Worm (Caenorhabditis elegans) whole organism, L1 larva: ENCODE data around the gene F20H11.1.

ENCODE experiments used
- C04F5.9 ChIP-seq: sonication (generic microtip); optimal IDR thresholded peaks from 2 replicates; lab custom pipeline; 2016; ENCODE audit warnings: missing genetic modification characterization, missing compliant biosample characterization
- C16A3.4 ChIP-seq: fragments of 150-350 bp; optimal IDR thresholded peaks from 2 replicates; lab custom pipeline; 2014; ENCODE audit warnings: missing biosample characterization, missing genetic modification characterization
- F16B12.6 ChIP-seq: fragments of 150-350 bp; optimal IDR thresholded peaks from 2 replicates; lab custom pipeline; 2014; ENCODE audit warnings: missing biosample characterization, missing genetic modification characterization
- aly-2 ChIP-seq: fragments of 150-350 bp; optimal IDR thresholded peaks from 2 replicates; lab custom pipeline; 2014; ENCODE audit warnings: missing biosample characterization, missing genetic modification characterization
- ama-1 ChIP-seq: fragments of 150-350 bp; optimal IDR thresholded peaks from 2 replicates; lab custom pipeline; 2014
- blmp-1 ChIP-seq: fragments of 150-350 bp; optimal IDR thresholded peaks from 2 replicates; lab custom pipeline; 2014; ENCODE audit warnings: missing biosample characterization, missing genetic modification characterization
- ceh-63 ChIP-seq: fragments of 200-800 bp; sonication (Bioruptor generic); optimal IDR thresholded peaks from 2 replicates; lab custom pipeline; 2018; ENCODE audit warnings: mild to moderate bottlenecking, missing genetic modification characterization, missing compliant biosample characterization
- ceh-8 ChIP-seq: fragments of 200-800 bp; sonication (Bioruptor generic); optimal IDR thresholded peaks from 2 replicates; lab custom pipeline; 2018; ENCODE audit warnings: mild to moderate bottlenecking, missing genetic modification characterization, moderate library complexity, missing compliant biosample characterization
- ceh-82 ChIP-seq, 3 experiments: fragments of 150-350 bp in 1 of 3; sonication (generic microtip) in 2 of 3; optimal IDR thresholded peaks; 2 replicates each; lab custom pipeline; 2014 to 2017; ENCODE audit warnings: missing biosample characterization in 3 of 3, missing genetic modification characterization in 3 of 3
- ceh-88 ChIP-seq: fragments of 200-800 bp; sonication (Bioruptor generic); IDR thresholded peaks from 2 replicates; pipeline ENCODE4 v1.3.6; 2022; ENCODE audit warnings: missing genetic modification characterization, missing compliant biosample characterization
- ces-1 ChIP-seq: fragments of 150-350 bp; optimal IDR thresholded peaks from 2 replicates; lab custom pipeline; 2014; ENCODE audit warnings: missing biosample characterization, missing genetic modification reagents, missing genetic modification characterization
- dpl-1 ChIP-seq, 3 experiments: fragments of 150-350 bp in 2 of 3; sonication (generic microtip) in 1 of 3; optimal IDR thresholded peaks; 2 replicates each; lab custom pipeline; 2014 to 2017; ENCODE audit warnings: missing biosample characterization in 3 of 3, missing genetic modification characterization in 3 of 3, missing genetic modification reagents in 3 of 3
- dsc-1 ChIP-seq: sonication (generic microtip); optimal IDR thresholded peaks from 2 replicates; lab custom pipeline; 2016; ENCODE audit warnings: mild to moderate bottlenecking, missing genetic modification characterization, missing compliant biosample characterization
- efl-1 ChIP-seq, 4 experiments: fragments of 150-350 bp; optimal IDR thresholded peaks in 3 of 4; peaks in 1 of 4; 1 replicate in 1 of 4; 2 replicates in 3 of 4; lab custom pipeline; 2014; ENCODE audit warnings: missing biosample characterization in 2 of 4, missing genetic modification characterization in 2 of 4, missing genetic modification reagents in 2 of 4
- elt-2 ChIP-seq: sonication (generic microtip); optimal IDR thresholded peaks from 2 replicates; lab custom pipeline; 2016; ENCODE audit warnings: missing genetic modification characterization, mild to moderate bottlenecking, inconsistent platforms, missing compliant biosample characterization, missing genetic modification reagents
- ets-5 ChIP-seq: fragments of 200-800 bp; sonication (Bioruptor generic); IDR thresholded peaks from 2 replicates; pipeline ENCODE4 v1.3.6; 2022; ENCODE audit warnings: missing genetic modification characterization, missing compliant biosample characterization
- fkh-10 ChIP-seq: sonication (generic microtip); optimal IDR thresholded peaks from 2 replicates; lab custom pipeline; 2017; ENCODE audit warnings: missing biosample characterization, missing genetic modification reagents, missing genetic modification characterization
- fkh-4 ChIP-seq: sonication (generic microtip); optimal IDR thresholded peaks from 2 replicates; lab custom pipeline; 2016; ENCODE audit warnings: missing compliant biosample characterization, missing genetic modification characterization, borderline replicate concordance
- fos-1 ChIP-seq: fragments of 150-350 bp; optimal IDR thresholded peaks from 2 replicates; lab custom pipeline; 2014; ENCODE audit warnings: missing biosample characterization, missing genetic modification characterization
- hlh-4 ChIP-seq: sonication (generic microtip); optimal IDR thresholded peaks from 2 replicates; lab custom pipeline; 2016; ENCODE audit warnings: mild to moderate bottlenecking, missing genetic modification characterization, missing compliant biosample characterization
- hpl-2 ChIP-seq: fragments of 150-350 bp; optimal IDR thresholded peaks from 2 replicates; lab custom pipeline; 2014; ENCODE audit warnings: missing biosample characterization, missing genetic modification reagents, missing genetic modification characterization
- irx-1 ChIP-seq: sonication (generic microtip); optimal IDR thresholded peaks from 2 replicates; lab custom pipeline; 2016; ENCODE audit warnings: missing genetic modification characterization, missing compliant biosample characterization
- lin-15B ChIP-seq: fragments of 150-350 bp; sonication (generic microtip); optimal IDR thresholded peaks from 3 replicates; lab custom pipeline; 2014; ENCODE audit warnings: missing biosample characterization, missing genetic modification characterization
- lin-35 ChIP-seq, 2 experiments: fragments of 150-350 bp; optimal IDR thresholded peaks; 2 replicates each; lab custom pipeline; 2014; ENCODE audit warnings: missing biosample characterization in 2 of 2, missing genetic modification characterization in 2 of 2, missing genetic modification reagents in 2 of 2
- lin-39 ChIP-seq: fragments of 150-350 bp; optimal IDR thresholded peaks from 2 replicates; lab custom pipeline; 2014; ENCODE audit warnings: missing biosample characterization, missing genetic modification reagents, missing genetic modification characterization
- lir-3 ChIP-seq: sonication (generic microtip); optimal IDR thresholded peaks from 2 replicates; lab custom pipeline; 2016; ENCODE audit warnings: mild to moderate bottlenecking, missing genetic modification characterization, moderate library complexity, missing compliant biosample characterization; ENCODE audit not compliant: poor library complexity
- lsy-2 ChIP-seq, 2 experiments: fragments of 150-350 bp; optimal IDR thresholded peaks; 2 replicates each; lab custom pipeline; 2014; ENCODE audit warnings: missing biosample characterization in 2 of 2, missing genetic modification characterization in 2 of 2
- mdl-1 ChIP-seq, 2 experiments: fragments of 150-350 bp; optimal IDR thresholded peaks; 2 replicates each; lab custom pipeline; 2014 to 2017; ENCODE audit warnings: missing biosample characterization in 2 of 2, missing genetic modification characterization in 2 of 2, inconsistent platforms in 1 of 2
- mep-1 ChIP-seq: fragments of 150-350 bp; optimal IDR thresholded peaks from 2 replicates; lab custom pipeline; 2014; ENCODE audit warnings: missing biosample characterization, missing genetic modification characterization
- nhr-12 ChIP-seq: sonication (generic microtip); optimal IDR thresholded peaks from 2 replicates; lab custom pipeline; 2017; ENCODE audit warnings: missing biosample characterization, missing genetic modification characterization
- nhr-19 ChIP-seq: fragments of 200-800 bp; sonication (Bioruptor generic); conservative IDR thresholded peaks from 2 replicates; pipeline ENCODE4 v1.3.6; 2022; ENCODE audit warnings: missing genetic modification characterization, missing compliant biosample characterization
- nhr-20 ChIP-seq: sonication (generic microtip); optimal IDR thresholded peaks from 2 replicates; lab custom pipeline; 2016; ENCODE audit warnings: mild to moderate bottlenecking, missing genetic modification characterization, missing compliant biosample characterization
- nhr-237 ChIP-seq: fragments of 150-350 bp; optimal IDR thresholded peaks from 2 replicates; lab custom pipeline; 2014; ENCODE audit warnings: missing biosample characterization, missing genetic modification characterization
- nhr-71 ChIP-seq: sonication (generic microtip); optimal IDR thresholded peaks from 2 replicates; lab custom pipeline; 2016; ENCODE audit warnings: mild to moderate bottlenecking, missing genetic modification characterization, moderate library complexity, missing compliant biosample characterization
- nhr-84 ChIP-seq: sonication (generic microtip); optimal IDR thresholded peaks from 2 replicates; lab custom pipeline; 2017; ENCODE audit warnings: missing biosample characterization, missing genetic modification characterization
- nhr-90 ChIP-seq: sonication (generic microtip); optimal IDR thresholded peaks from 2 replicates; lab custom pipeline; 2016; ENCODE audit warnings: mild to moderate bottlenecking, missing genetic modification characterization, missing compliant biosample characterization; ENCODE audit not compliant: poor library complexity
- snu-23 ChIP-seq: sonication (generic microtip); optimal IDR thresholded peaks from 2 replicates; lab custom pipeline; 2016; ENCODE audit warnings: missing genetic modification characterization, missing compliant biosample characterization
- sptf-1 ChIP-seq: fragments of 150-350 bp; optimal IDR thresholded peaks from 2 replicates; lab custom pipeline; 2014; ENCODE audit warnings: missing biosample characterization, missing genetic modification characterization
- swsn-7 ChIP-seq: sonication (generic microtip); optimal IDR thresholded peaks from 2 replicates; lab custom pipeline; 2016; ENCODE audit warnings: missing genetic modification characterization, missing compliant biosample characterization
- tbx-2 ChIP-seq: sonication (generic microtip); optimal IDR thresholded peaks from 2 replicates; lab custom pipeline; 2016; ENCODE audit warnings: missing genetic modification characterization, missing compliant biosample characterization
- tlp-1 ChIP-seq: fragments of 150-350 bp; optimal IDR thresholded peaks from 2 replicates; lab custom pipeline; 2014; ENCODE audit warnings: missing biosample characterization, missing genetic modification characterization
- unc-130 ChIP-seq: fragments of 150-350 bp; optimal IDR thresholded peaks from 2 replicates; lab custom pipeline; 2017; ENCODE audit warnings: missing biosample characterization, missing genetic modification characterization, inconsistent platforms
- unc-62 ChIP-seq: fragments of 150-350 bp; optimal IDR thresholded peaks from 2 replicates; lab custom pipeline; 2014; ENCODE audit warnings: missing biosample characterization, missing genetic modification reagents, missing genetic modification characterization
- unc-86 ChIP-seq: sonication (generic microtip); optimal IDR thresholded peaks from 2 replicates; lab custom pipeline; 2016; ENCODE audit warnings: missing genetic modification characterization, missing compliant biosample characterization
- unc-98 ChIP-seq: fragments of 200-800 bp; sonication (Bioruptor generic); IDR thresholded peaks from 2 replicates; pipeline ENCODE4 v1.3.6; 2022; ENCODE audit warnings: missing genetic modification characterization, missing compliant biosample characterization
- vab-15 ChIP-seq: sonication (generic microtip); optimal IDR thresholded peaks from 2 replicates; lab custom pipeline; 2017; ENCODE audit warnings: missing genotype, mild to moderate bottlenecking, missing genetic modification characterization, missing compliant biosample characterization
- ztf-4 ChIP-seq: fragments of 150-350 bp; optimal IDR thresholded peaks from 2 replicates; lab custom pipeline; 2014; ENCODE audit warnings: missing biosample characterization, missing genetic modification characterization

The F20H11.1 gene

DNA sequence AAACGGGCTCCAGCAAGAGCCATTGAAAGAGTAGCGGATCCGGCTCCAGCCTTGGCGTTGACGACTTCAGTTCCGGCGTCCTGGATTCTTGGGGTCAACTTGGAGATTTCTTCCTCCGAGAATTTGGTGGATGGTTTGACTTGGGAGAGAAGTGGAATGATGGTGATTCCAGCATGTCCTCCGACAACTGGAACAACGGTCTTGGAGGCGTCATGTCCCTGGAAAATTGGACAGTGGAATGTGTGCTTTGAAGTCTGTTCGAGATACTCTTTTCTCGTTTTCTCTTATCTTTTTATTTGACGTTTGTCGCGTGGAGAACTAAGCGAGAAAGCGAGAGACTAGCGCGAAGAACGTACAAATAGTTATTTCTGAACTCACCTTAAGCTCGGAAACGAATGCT is 15.1 kb upstream of the F20H11.1 start:
- TF ChIP-seq lin-35 (GFP tag; optimal IDR thresholded peaks at IDR 0.05; lab: Kevin White, UChicago): peak in 1 of 2 experiments; percentile 10
- TF ChIP-seq irx-1 (tag; lab: Kevin White, UChicago): no peak
- TF ChIP-seq nhr-19: peak; percentile 44
- no peak for TF ChIP-seq efl-1 (optimal IDR thresholded peaks at IDR 0.05; lab: Kevin White, UChicago)
- peak in 1 of 2 experiments; percentile 53 for TF ChIP-seq efl-1 (GFP tag; optimal IDR thresholded peaks at IDR 0.05 in 1 of 2; lab: Kevin White, UChicago)
- TF ChIP-seq snu-23 (GFP tag; lab: Kevin White, UChicago): no peak
- TF ChIP-seq nhr-90 (tag; lab: Kevin White, UChicago): peak; percentile 9

DNA sequence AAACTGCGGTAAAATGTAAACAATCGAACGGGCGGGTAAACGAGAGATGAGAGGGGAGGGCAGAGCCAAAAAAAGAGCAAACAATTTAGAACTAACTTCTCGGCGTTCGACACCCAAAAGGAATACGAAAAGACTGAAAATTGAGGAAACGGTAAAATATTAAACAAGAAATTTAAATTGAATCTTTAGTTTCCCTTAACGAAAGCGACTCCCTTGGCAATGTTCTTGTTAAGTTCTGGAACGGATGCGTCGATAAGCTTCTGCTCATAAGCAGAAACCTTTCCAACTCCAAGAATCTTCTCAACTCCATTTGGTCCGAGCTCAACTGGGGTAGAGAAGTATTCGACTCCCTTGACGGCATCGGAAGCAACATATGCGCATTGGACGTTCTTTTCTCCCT is 14.7 kb upstream of the F20H11.1 start:
- TF ChIP-seq efl-1 (optimal IDR thresholded peaks at IDR 0.05; lab: Kevin White, UChicago) (no peak), efl-1 (GFP tag; optimal IDR thresholded peaks at IDR 0.05 in 1 of 2; lab: Kevin White, UChicago) (peak in 1 of 2 experiments; percentile 92), lin-15B (no peak)

DNA sequence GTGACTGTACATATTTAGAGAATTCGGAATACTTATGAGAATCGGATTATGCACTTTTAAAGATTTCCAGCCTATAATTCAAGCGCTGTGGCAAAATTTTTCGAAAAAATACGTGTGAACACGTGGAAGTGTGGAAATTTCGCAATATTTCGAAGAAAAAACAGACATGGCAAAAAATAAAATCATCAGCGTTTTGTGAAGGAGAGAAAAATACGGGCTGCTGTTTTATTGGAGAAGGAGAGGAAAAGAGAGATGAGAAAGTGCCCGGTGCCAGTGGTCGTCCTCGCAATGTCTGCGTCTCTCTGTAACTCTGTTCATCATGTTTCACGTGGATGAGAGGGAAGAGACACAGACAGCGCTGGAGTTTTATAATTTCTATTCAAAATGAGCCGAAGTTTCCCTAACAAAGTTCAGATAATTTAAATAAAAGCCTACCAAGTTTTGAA is 14.1 kb upstream of the F20H11.1 start:
- TF ChIP-seq C16A3.4 (tag; lab: Kevin White, UChicago): peak; percentile 30
- TF ChIP-seq ces-1 (GFP tag; lab: Kevin White, UChicago): no peak
- peak; percentile 77 for TF ChIP-seq ama-1
- TF ChIP-seq tlp-1 (tag; lab: Kevin White, UChicago): no peak
- TF ChIP-seq unc-86 (tag; lab: Kevin White, UChicago): peak; percentile 54
- no peak for TF ChIP-seq unc-62 (GFP tag; lab: Kevin White, UChicago)
- TF ChIP-seq fos-1 (tag; lab: Kevin White, UChicago): no peak
- no peak for TF ChIP-seq ets-5 (GFP tag; lab: Robert Waterston, UW)
- peak; percentile 72 for TF ChIP-seq nhr-20 (tag; lab: Kevin White, UChicago)
- peak; percentile 81 for TF ChIP-seq unc-130 (tag; lab: Kevin White, UChicago)
- no peak for TF ChIP-seq C04F5.9 (tag; lab: Kevin White, UChicago)
- TF ChIP-seq dsc-1 (tag; lab: Kevin White, UChicago): peak; percentile 51
- no peak for TF ChIP-seq unc-98 (GFP tag; lab: Robert Waterston, UW)
- peak; percentile 82 for TF ChIP-seq blmp-1
- TF ChIP-seq ceh-88 (GFP tag; lab: Robert Waterston, UW): no peak
- peak; percentile 75 to 79 for TF ChIP-seq lin-35 (GFP tag; optimal IDR thresholded peaks at IDR 0.05; lab: Kevin White, UChicago)
- TF ChIP-seq mdl-1 (tag; optimal IDR thresholded peaks at IDR 0.05; lab: Kevin White, UChicago): peak in 1 of 2 experiments; percentile 90
- no peak for TF ChIP-seq nhr-237 (tag; lab: Kevin White, UChicago)
- TF ChIP-seq fkh-4 (tag; lab: Kevin White, UChicago): no peak
- TF ChIP-seq ceh-63: no peak
- no peak for TF ChIP-seq nhr-84 (tag; lab: Kevin White, UChicago)
- peak; percentile 69 to 79 for TF ChIP-seq lsy-2 (tag; optimal IDR thresholded peaks at IDR 0.05; lab: Kevin White, UChicago)
- TF ChIP-seq lin-15B: no peak
- peak; percentile 74 for TF ChIP-seq swsn-7 (tag; lab: Kevin White, UChicago)
- TF ChIP-seq nhr-19: peak; percentile 89
- no peak for TF ChIP-seq hpl-2
- TF ChIP-seq hlh-4 (tag; lab: Kevin White, UChicago): no peak
- peak; percentile 46 for TF ChIP-seq ceh-8
- TF ChIP-seq F16B12.6 (tag; lab: Kevin White, UChicago): peak; percentile 35
- TF ChIP-seq elt-2 (tag; lab: Kevin White, UChicago): peak; percentile 53
- peak; percentile 66 for TF ChIP-seq tbx-2 (tag; lab: Kevin White, UChicago)
- TF ChIP-seq aly-2 (tag; lab: Kevin White, UChicago): peak; percentile 90
- TF ChIP-seq mep-1 (tag; lab: Kevin White, UChicago): peak; percentile 75
- TF ChIP-seq fkh-10: peak; percentile 12
- peak; percentile 86 for TF ChIP-seq nhr-71 (tag; lab: Kevin White, UChicago)
- no peak for TF ChIP-seq nhr-12 (tag; lab: Kevin White, UChicago)
- no peak for TF ChIP-seq vab-15
- peak; percentile 29 to 61 (median 52) for TF ChIP-seq ceh-82 (tag; optimal IDR thresholded peaks at IDR 0.05; lab: Kevin White, UChicago)
- TF ChIP-seq nhr-90 (tag; lab: Kevin White, UChicago): peak; percentile 76
- peak; percentile 13 for TF ChIP-seq lin-39
- peak; percentile 43 to 66 (median 62) for TF ChIP-seq dpl-1 (GFP tag; optimal IDR thresholded peaks at IDR 0.05; lab: Kevin White, UChicago)
- TF ChIP-seq lir-3 (tag; lab: Kevin White, UChicago): no peak
- no peak for TF ChIP-seq sptf-1
- TF ChIP-seq ztf-4 (tag; lab: Kevin White, UChicago): peak; percentile 61
- peak; percentile 78 to 79 for TF ChIP-seq efl-1 (optimal IDR thresholded peaks at IDR 0.05; lab: Kevin White, UChicago)
- peak; percentile 73 to 96 for TF ChIP-seq efl-1 (GFP tag; optimal IDR thresholded peaks at IDR 0.05 in 1 of 2; lab: Kevin White, UChicago)
